Fruit fly (Drosophila melanogaster) whole organism, embryonic: ENCODE results near the gene CG33346.

Experiments
- ATbp ChIP-seq: fragments of 200-800 bp; sonication (Bioruptor generic); optimal IDR thresholded peaks from 2 replicates; lab custom pipeline; 2017; ENCODE audit warnings: missing biosample characterization, mild to moderate bottlenecking, missing genetic modification characterization, missing genetic modification reagents
- Atf6 ChIP-seq: fragments of 200-800 bp; sonication (Bioruptor generic); IDR thresholded peaks from 2 replicates; pipeline ENCODE4 v1.3.6; 2022; ENCODE audit warnings: missing biosample characterization, missing genetic modification characterization
- Bgb ChIP-seq: fragments of 200-800 bp; sonication (Bioruptor generic); IDR thresholded peaks from 2 replicates; pipeline ENCODE4 v1.3.6; 2022; ENCODE audit warnings: missing biosample characterization, missing genetic modification characterization; ENCODE audit not compliant: partially characterized antibody
- Blimp-1 ChIP-seq: fragments of 200-800 bp; sonication (Bioruptor generic); optimal IDR thresholded peaks from 3 replicates; lab custom pipeline; 2018; ENCODE audit warnings: missing biosample characterization, missing genetic modification characterization, mild to moderate bottlenecking, moderate library complexity, missing genetic modification reagents
- CG11398 ChIP-seq: fragments of 200-800 bp; sonication (Bioruptor generic); optimal IDR thresholded peaks from 2 replicates; lab custom pipeline; 2016; ENCODE audit warnings: missing biosample characterization, missing genetic modification characterization
- CG14050 ChIP-seq: fragments of 200-800 bp; sonication (Bioruptor generic); IDR thresholded peaks from 3 replicates; pipeline ENCODE4 v1.3.6; 2022; ENCODE audit warnings: missing biosample characterization, missing genetic modification characterization
- CG14710 ChIP-seq: fragments of 200-800 bp; sonication (Bioruptor generic); optimal IDR thresholded peaks from 3 replicates; lab custom pipeline; 2019; ENCODE audit warnings: missing biosample characterization, mild to moderate bottlenecking, missing genetic modification characterization, moderate library complexity
- CG15514 ChIP-seq: fragments of 200-800 bp; sonication (Bioruptor generic); optimal IDR thresholded peaks from 3 replicates; lab custom pipeline; 2017; ENCODE audit warnings: missing biosample characterization, missing genetic modification characterization, mild to moderate bottlenecking, moderate library complexity, missing genetic modification reagents
- CG17359 ChIP-seq: fragments of 200-800 bp; sonication (Bioruptor generic); optimal IDR thresholded peaks from 3 replicates; lab custom pipeline; 2018; ENCODE audit warnings: missing biosample characterization, mild to moderate bottlenecking, missing genetic modification characterization, moderate library complexity
- CG17802 ChIP-seq: fragments of 200-800 bp; sonication (Bioruptor generic); optimal IDR thresholded peaks from 2 replicates; lab custom pipeline; 2018; ENCODE audit warnings: missing biosample characterization, mild to moderate bottlenecking, missing genetic modification characterization, moderate library complexity
- CG17912 ChIP-seq: fragments of 200-800 bp; sonication (Bioruptor generic); optimal IDR thresholded peaks from 2 replicates; lab custom pipeline; 2018; ENCODE audit warnings: missing biosample characterization, mild to moderate bottlenecking, missing genetic modification characterization
- CG31388 ChIP-seq: fragments of 200-800 bp; sonication (Bioruptor generic); optimal IDR thresholded peaks from 2 replicates; lab custom pipeline; 2016; ENCODE audit warnings: missing biosample characterization, missing genetic modification characterization
- CG32772 ChIP-seq: fragments of 200-800 bp; sonication (Bioruptor generic); IDR thresholded peaks from 2 replicates; pipeline ENCODE4 v1.3.6; 2022; ENCODE audit warnings: missing biosample characterization, missing genetic modification characterization
- CG33557 ChIP-seq: fragments of 200-800 bp; sonication (Bioruptor generic); optimal IDR thresholded peaks from 2 replicates; lab custom pipeline; 2019; ENCODE audit warnings: missing biosample characterization, mild to moderate bottlenecking, missing genetic modification characterization, moderate library complexity
- CG3847 ChIP-seq: fragments of 200-800 bp; sonication (Bioruptor generic); IDR thresholded peaks from 2 replicates; pipeline ENCODE4 v1.3.6; 2022; ENCODE audit warnings: missing biosample characterization, missing genetic modification characterization
- CG4282 ChIP-seq: fragments of 200-800 bp; sonication (Bioruptor generic); optimal IDR thresholded peaks from 2 replicates; lab custom pipeline; 2016; ENCODE audit warnings: missing biosample characterization, missing genetic modification characterization
- CG4730 ChIP-seq: fragments of 200-800 bp; sonication (Bioruptor generic); IDR thresholded peaks from 2 replicates; pipeline ENCODE4 v1.3.6; 2022; ENCODE audit warnings: missing biosample characterization, missing genetic modification characterization
- CG6654 ChIP-seq: fragments of 200-800 bp; sonication (Bioruptor generic); optimal IDR thresholded peaks from 2 replicates; lab custom pipeline; 2017; ENCODE audit warnings: missing biosample characterization, mild to moderate bottlenecking, missing genetic modification characterization
- CG6854 ChIP-seq: fragments of 200-800 bp; sonication (Bioruptor generic); optimal IDR thresholded peaks from 3 replicates; lab custom pipeline; 2017; ENCODE audit warnings: missing biosample characterization, mild to moderate bottlenecking, missing genetic modification characterization
- CG7271 ChIP-seq: fragments of 200-800 bp; sonication (Bioruptor generic); optimal IDR thresholded peaks from 2 replicates; lab custom pipeline; 2018; ENCODE audit warnings: missing biosample characterization, mild to moderate bottlenecking, missing genetic modification characterization, moderate library complexity
- CG7357 ChIP-seq: fragments of 200-800 bp; sonication (Bioruptor generic); IDR thresholded peaks from 3 replicates; pipeline ENCODE4 v1.3.6; 2022; ENCODE audit warnings: missing biosample characterization, missing genetic modification characterization
- CG8089 ChIP-seq: fragments of 200-800 bp; sonication (Bioruptor generic); optimal IDR thresholded peaks from 3 replicates; lab custom pipeline; 2016; ENCODE audit warnings: missing biosample characterization, missing genetic modification characterization
- CG9727 ChIP-seq: fragments of 200-800 bp; sonication (Bioruptor generic); optimal IDR thresholded peaks from 3 replicates; lab custom pipeline; 2017; ENCODE audit warnings: missing biosample characterization, mild to moderate bottlenecking, missing genetic modification characterization
- Camta ChIP-seq: fragments of 200-800 bp; sonication (Bioruptor generic); optimal IDR thresholded peaks from 2 replicates; lab custom pipeline; 2016; ENCODE audit warnings: missing biosample characterization, missing genetic modification characterization
- Dad ChIP-seq: fragments of 200-800 bp; sonication (Bioruptor generic); optimal IDR thresholded peaks from 3 replicates; lab custom pipeline; 2016; ENCODE audit warnings: missing biosample characterization, missing genetic modification characterization
- Fer1 ChIP-seq: fragments of 200-800 bp; sonication (Bioruptor generic); optimal IDR thresholded peaks from 2 replicates; lab custom pipeline; 2017; ENCODE audit warnings: missing biosample characterization, mild to moderate bottlenecking, missing genetic modification characterization
- HHEX ChIP-seq: fragments of 200-800 bp; sonication (Bioruptor generic); optimal IDR thresholded peaks from 3 replicates; lab custom pipeline; 2017; ENCODE audit warnings: missing biosample characterization, mild to moderate bottlenecking, missing genetic modification characterization, missing genetic modification reagents
- HmgZ ChIP-seq: fragments of 200-800 bp; sonication (Bioruptor generic); optimal IDR thresholded peaks from 2 replicates; lab custom pipeline; 2018; ENCODE audit warnings: missing biosample characterization, mild to moderate bottlenecking, missing genetic modification characterization
- Mrtf ChIP-seq: fragments of 200-800 bp; sonication (Bioruptor generic); IDR thresholded peaks from 3 replicates; pipeline ENCODE4 v1.3.6; 2022; ENCODE audit warnings: missing biosample characterization, missing genetic modification characterization
- Nf-YA ChIP-seq: fragments of 200-800 bp; sonication (Bioruptor generic); IDR thresholded peaks from 2 replicates; pipeline ENCODE4 v1.3.6; 2022; ENCODE audit warnings: missing biosample characterization, missing genetic modification characterization
- Nf-YB ChIP-seq: fragments of 200-800 bp; sonication (Bioruptor generic); optimal IDR thresholded peaks from 3 replicates; lab custom pipeline; 2019; ENCODE audit warnings: missing biosample characterization, mild to moderate bottlenecking, missing genetic modification characterization, moderate library complexity
- Poxn ChIP-seq: fragments of 200-800 bp; sonication (Bioruptor generic); IDR thresholded peaks from 2 replicates; pipeline ENCODE4 v1.3.6; 2022; ENCODE audit warnings: missing biosample characterization, missing genetic modification characterization
- Ptx1 ChIP-seq: fragments of 200-800 bp; sonication (Bioruptor generic); IDR thresholded peaks from 2 replicates; pipeline ENCODE4 v1.3.6; 2022; ENCODE audit warnings: missing biosample characterization, missing genetic modification characterization
- Rfx ChIP-seq: fragments of 200-800 bp; sonication (Bioruptor generic); IDR thresholded peaks from 2 replicates; pipeline ENCODE4 v1.3.6; 2022; ENCODE audit warnings: missing biosample characterization, missing genetic modification characterization
- Spps ChIP-seq: fragments of 200-800 bp; sonication (Bioruptor generic); optimal IDR thresholded peaks from 2 replicates; lab custom pipeline; 2018; ENCODE audit warnings: missing biosample characterization, mild to moderate bottlenecking, missing genetic modification characterization
- Tbp ChIP-seq: fragments of >200 bp; optimal IDR thresholded peaks from 2 replicates; lab custom pipeline; 2018; ENCODE audit warnings: missing biosample characterization, missing genetic modification characterization
- aop ChIP-seq: fragments of 200-800 bp; sonication (Bioruptor generic); IDR thresholded peaks from 2 replicates; pipeline ENCODE4 v1.3.6; 2022; ENCODE audit warnings: missing biosample characterization, missing genetic modification characterization
- ash1 ChIP-seq: fragments of 200-800 bp; sonication (Bioruptor generic); optimal IDR thresholded peaks from 2 replicates; lab custom pipeline; 2018; ENCODE audit warnings: missing biosample characterization, mild to moderate bottlenecking, missing genetic modification characterization
- az2 ChIP-seq: fragments of 200-800 bp; sonication (Bioruptor generic); optimal IDR thresholded peaks from 3 replicates; lab custom pipeline; 2016; ENCODE audit warnings: missing biosample characterization, missing genetic modification characterization
- bowl ChIP-seq: fragments of 200-800 bp; sonication (Bioruptor generic); IDR thresholded peaks from 2 replicates; pipeline ENCODE4 v1.3.6; 2022; ENCODE audit warnings: missing biosample characterization, missing genetic modification characterization
- cas ChIP-seq: fragments of 200-800 bp; sonication (Bioruptor generic); IDR thresholded peaks from 2 replicates; pipeline ENCODE4 v1.3.6; 2022; ENCODE audit warnings: missing biosample characterization, missing genetic modification characterization
- croc ChIP-seq: fragments of 200-800 bp; sonication (Bioruptor generic); conservative IDR thresholded peaks from 3 replicates; pipeline ENCODE4 v1.3.6; 2022; ENCODE audit warnings: missing biosample characterization, missing genetic modification characterization
- en ChIP-seq: fragments of 200-800 bp; sonication (Bioruptor generic); optimal IDR thresholded peaks from 2 replicates; lab custom pipeline; 2016; ENCODE audit warnings: missing biosample characterization, missing genetic modification characterization
- eyg ChIP-seq: fragments of 200-800 bp; sonication (Bioruptor generic); optimal IDR thresholded peaks from 3 replicates; lab custom pipeline; 2016; ENCODE audit warnings: missing biosample characterization, missing genetic modification characterization
- fd64A ChIP-seq: fragments of 200-800 bp; sonication (Bioruptor generic); optimal IDR thresholded peaks from 3 replicates; lab custom pipeline; 2018; ENCODE audit warnings: missing biosample characterization, mild to moderate bottlenecking, missing genetic modification characterization
- fu2 ChIP-seq: fragments of 200-800 bp; sonication (Bioruptor generic); optimal IDR thresholded peaks from 2 replicates; lab custom pipeline; 2016; ENCODE audit warnings: missing biosample characterization, missing genetic modification characterization
- lbe ChIP-seq: fragments of 200-800 bp; sonication (Bioruptor generic); optimal IDR thresholded peaks from 2 replicates; lab custom pipeline; 2016; ENCODE audit warnings: missing biosample characterization, mild to moderate bottlenecking, missing genetic modification characterization
- luna ChIP-seq: fragments of 200-800 bp; sonication (Bioruptor generic); optimal IDR thresholded peaks from 2 replicates; lab custom pipeline; 2016; ENCODE audit warnings: missing biosample characterization, missing genetic modification characterization
- p53 ChIP-seq: fragments of 200-800 bp; sonication (Bioruptor generic); optimal IDR thresholded peaks from 2 replicates; lab custom pipeline; 2016; ENCODE audit warnings: missing biosample characterization, missing genetic modification characterization
- peb ChIP-seq: fragments of 200-800 bp; sonication (Bioruptor generic); IDR thresholded peaks from 2 replicates; pipeline ENCODE4 v1.3.6; 2022; ENCODE audit warnings: missing biosample characterization, missing genetic modification characterization
- slp2 ChIP-seq: fragments of 200-800 bp; sonication (Bioruptor generic); optimal IDR thresholded peaks from 2 replicates; lab custom pipeline; 2016; ENCODE audit warnings: missing biosample characterization, missing genetic modification characterization
- usp ChIP-seq: fragments of >200 bp; optimal IDR thresholded peaks from 2 replicates; lab custom pipeline; 2017; ENCODE audit warnings: missing biosample characterization, missing genetic modification characterization

The CG33346 gene

dm6 chr3R:28631753-28632152 is 37.3 kb upstream of the CG33346 start (continued):
- TF ChIP-seq Atf6 (GFP tag; lab: Robert Waterston, UW) (0 out of 2 replicates have a peak, but pooled peaks have one; percentile 15), CG9727 (peak; percentile 71), CG3847 (peak; percentile 32; the same call in 1 of the 2 replicates), CG15514 (GFP tag; lab: Kevin White, UChicago) (peak; percentile 40), CG6854 (no peak), az2 (GFP tag; lab: Kevin White, UChicago) (peak; percentile 20), CG7271 (no peak), en (GFP tag; lab: Kevin White, UChicago) (peak; percentile 48), Mrtf (GFP tag; lab: Robert Waterston, UW) (no peak), Dad (GFP tag; lab: Kevin White, UChicago) (no peak), p53 (GFP tag; lab: Kevin White, UChicago) (peak; percentile 14), Blimp-1 (GFP tag; lab: Kevin White, UChicago) (peak; percentile 63), luna (no peak), CG17359 (tag; lab: Kevin White, UChicago) (peak; percentile 66), Tbp (no peak), CG11398 (GFP tag; lab: Kevin White, UChicago) (no peak), CG4730 (GFP tag; lab: Robert Waterston, UW) (no peak), Bgb (GFP tag; lab: Robert Waterston, UW) (no peak), CG6654 (peak; percentile 9), CG33557 (GFP tag; lab: Kevin White, UChicago) (no peak), CG14710 (tag; lab: Kevin White, UChicago) (peak; percentile 61), usp (GFP tag; lab: Kevin White, UChicago) (no peak), Nf-YA (no peak), CG8089 (GFP tag; lab: Kevin White, UChicago) (peak; percentile 10), CG32772 (GFP tag; lab: Robert Waterston, UW) (peak; percentile 44; the same call in 1 of the 2 replicates), Camta (GFP tag; lab: Kevin White, UChicago) (peak; percentile 35), croc (GFP tag; lab: Robert Waterston, UW) (peak; percentile 39; the same call in 1 of the 3 replicates), Spps (tag; lab: Kevin White, UChicago) (peak; percentile 24), fu2 (GFP tag; lab: Kevin White, UChicago) (no peak), aop (no peak), slp2 (GFP tag; lab: Kevin White, UChicago) (peak; percentile 58), cas (GFP tag; lab: Robert Waterston, UW) (no peak), peb (no peak; the same call in 1 of the 2 replicates), HmgZ (no peak), CG17912 (GFP tag; lab: Kevin White, UChicago) (no peak), CG4282 (GFP tag; lab: Kevin White, UChicago) (peak; percentile 56), CG17802 (tag; lab: Kevin White, UChicago) (no peak), HHEX (GFP tag; lab: Kevin White, UChicago) (peak; percentile 4), lbe (no peak), fd64A (GFP tag; lab: Kevin White, UChicago) (no peak), Fer1 (peak; percentile 27), Rfx (GFP tag; lab: Robert Waterston, UW) (peak; percentile 51; the same call in 1 of the 2 replicates), Nf-YB (GFP tag; lab: Kevin White, UChicago) (no peak), CG31388 (GFP tag; lab: Kevin White, UChicago) (no peak), Poxn (GFP tag; lab: Robert Waterston, UW) (no peak), CG7357 (GFP tag; lab: Robert Waterston, UW) (0 out of 3 replicates have a peak, but pooled peaks have one; percentile 17), Ptx1 (GFP tag; lab: Robert Waterston, UW) (peak; percentile 61), eyg (GFP tag; lab: Kevin White, UChicago) (no peak), ATbp (GFP tag; lab: Kevin White, UChicago) (peak; percentile 13), bowl (no peak), ash1 (no peak), CG14050 (GFP tag; lab: Robert Waterston, UW) (no peak)
